Fruit fly (Drosophila melanogaster) Kc167 (cell line): ENCODE results near the gene CG14854.

Source experiments
- Sin3A ChIP-seq: fragments of >200 bp; optimal IDR thresholded peaks from 2 replicates; lab custom pipeline; 2018; ENCODE audit warnings: missing external identifiers
- insv ChIP-seq: fragments of >200 bp; optimal IDR thresholded peaks from 3 replicates; lab custom pipeline; 2018; ENCODE audit warnings: missing external identifiers
- psq ChIP-seq: fragments of >200 bp; optimal IDR thresholded peaks from 2 replicates; lab custom pipeline; 2017; ENCODE audit warnings: missing external identifiers
- ttk ChIP-seq: sonication (Bioruptor generic); optimal IDR thresholded peaks from 2 replicates; lab custom pipeline; 2017; ENCODE audit warnings: missing external identifiers

DNA sequence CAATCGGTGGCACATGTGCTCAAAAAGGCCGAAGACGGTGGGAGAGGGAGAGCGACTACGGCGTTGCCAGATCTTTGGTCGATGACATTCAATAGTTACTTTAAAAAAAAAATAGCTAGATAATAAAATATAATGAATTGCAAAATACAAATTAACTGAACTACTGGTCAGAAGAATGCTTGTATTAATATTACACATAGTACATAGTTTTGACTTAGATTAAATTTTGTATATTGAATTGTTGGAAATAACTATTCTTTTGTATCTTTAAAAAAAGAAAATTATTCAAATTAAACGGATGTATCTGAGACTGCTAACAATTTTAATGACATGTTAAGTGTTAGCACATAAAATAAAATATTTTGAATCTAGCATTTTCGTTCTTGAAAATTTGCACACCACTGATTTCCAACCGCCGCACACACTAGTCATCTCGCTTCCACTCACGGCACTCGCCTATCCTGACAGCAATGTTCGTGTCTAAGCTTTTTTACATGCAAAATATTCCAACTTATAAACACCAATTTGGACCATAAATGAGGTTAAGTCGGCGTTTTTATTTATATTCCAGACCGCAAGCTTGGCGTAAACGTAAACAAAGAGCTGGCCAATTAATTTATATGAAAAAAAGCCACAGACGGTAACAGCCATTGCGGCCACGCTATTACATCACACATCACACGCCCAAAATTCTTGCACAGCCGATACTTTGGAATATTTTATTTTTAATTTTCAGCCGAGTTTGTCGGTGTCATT, 15.3 kb upstream of the CG14854 start:
- TF ChIP-seq Sin3A (lab: Kevin White, UChicago) (no peak), psq (no peak), insv (no peak), ttk (no peak)
